Fruit fly (Drosophila melanogaster): ENCODE measurements around the gene CG15747.

The CG15747 gene

dm6 chrX:13320697-13321445, 17.2 kb upstream of the CG15747 start (continued):
- TF ChIP-seq trem (tag; optimal IDR thresholded peaks at IDR 0.05), result no peak
- no peak for TF ChIP-seq crc (GFP tag; optimal IDR thresholded peaks at IDR 0.05)
- peak; percentile 39 for TF ChIP-seq CG2712 (tag; optimal IDR thresholded peaks at IDR 0.05)
- TF ChIP-seq Fer3 (tag; optimal IDR thresholded peaks at IDR 0.05), result peak; percentile 15
- TF ChIP-seq pho (GFP tag; optimal IDR thresholded peaks at IDR 0.05), result peak; percentile 22
- peak; percentile 29; the same call in 1 of the 2 replicates for TF ChIP-seq wdn (GFP tag; IDR thresholded peaks at IDR 0.05)
- peak; percentile 25 for TF ChIP-seq unpg (GFP tag; optimal IDR thresholded peaks at IDR 0.05)
- TF ChIP-seq amos (GFP tag; IDR thresholded peaks at IDR 0.05; ENCODE audit: partially characterized antibody), result no peak
- TF ChIP-seq MTF-1 (GFP tag; optimal IDR thresholded peaks at IDR 0.05; ENCODE audit: borderline replicate concordance), result no peak
- TF ChIP-seq CG3281 (GFP tag; optimal IDR thresholded peaks at IDR 0.05), result peak; percentile 70
- no peak for TF ChIP-seq unc-4 (GFP tag; IDR thresholded peaks at IDR 0.05; ENCODE audit: partially characterized antibody)
- TF ChIP-seq CG17359 (tag; optimal IDR thresholded peaks at IDR 0.05), result peak; percentile 32
- TF ChIP-seq CG1602 (GFP tag; optimal IDR thresholded peaks at IDR 0.05), result peak; percentile 0
- TF ChIP-seq CG4854 (GFP tag; optimal IDR thresholded peaks at IDR 0.05), result no peak
- 0 out of 3 replicates have a peak, but pooled peaks have one; percentile 11 for TF ChIP-seq so (GFP tag; IDR thresholded peaks at IDR 0.05)
- TF ChIP-seq Eip74EF (GFP tag; optimal IDR thresholded peaks at IDR 0.05), result peak in 1 of 2 experiments; percentile 35
- peak; percentile 49 for TF ChIP-seq Dek (tag; optimal IDR thresholded peaks at IDR 0.05)
- peak; percentile 15 for TF ChIP-seq CG15011 (GFP tag; optimal IDR thresholded peaks at IDR 0.05)
- TF ChIP-seq lov (optimal IDR thresholded peaks at IDR 0.05), result no peak
- TF ChIP-seq lov (GFP tag; IDR thresholded peaks at IDR 0.05), result no peak
- TF ChIP-seq lilli (GFP tag; optimal IDR thresholded peaks at IDR 0.05), result no peak
- no peak for TF ChIP-seq jumu (GFP tag; optimal IDR thresholded peaks at IDR 0.05)
- TF ChIP-seq Neu2 (GFP tag; optimal IDR thresholded peaks at IDR 0.05; ENCODE audit: borderline replicate concordance), result no peak
- TF ChIP-seq pros (GFP tag; optimal IDR thresholded peaks at IDR 0.05), result no peak
- TF ChIP-seq E2f1 (GFP tag; IDR thresholded peaks at IDR 0.05), result no peak
- peak; percentile 17 for TF ChIP-seq odd (GFP tag; optimal IDR thresholded peaks at IDR 0.05)
- peak; percentile 22 for TF ChIP-seq Jarid2 (GFP tag; optimal IDR thresholded peaks at IDR 0.05)
- TF ChIP-seq TFAM (GFP tag; optimal IDR thresholded peaks at IDR 0.05), result no peak
- no peak for TF ChIP-seq ap (GFP tag; IDR thresholded peaks at IDR 0.05)
- no peak for TF ChIP-seq fd3F (GFP tag; optimal IDR thresholded peaks at IDR 0.05)
- TF ChIP-seq CG7357 (GFP tag; IDR thresholded peaks at IDR 0.05), result no peak
- TF ChIP-seq CG9932 (GFP tag; IDR thresholded peaks at IDR 0.05), result peak; percentile 37
- TF ChIP-seq sisA (GFP tag; IDR thresholded peaks at IDR 0.05), result 0 out of 2 replicates have a peak, but pooled peaks have one; percentile 27
- TF ChIP-seq CG3726 (GFP tag; IDR thresholded peaks at IDR 0.05), result no peak
- no peak for TF ChIP-seq CG6791 (GFP tag; IDR thresholded peaks at IDR 0.05; ENCODE audit: partially characterized antibody)
- TF ChIP-seq CG8765 (GFP tag; IDR thresholded peaks at IDR 0.05), result no peak
- peak; percentile 63 for TF ChIP-seq Hmr (GFP tag; optimal IDR thresholded peaks at IDR 0.05)
- TF ChIP-seq mam (GFP tag; optimal IDR thresholded peaks at IDR 0.05), result peak; percentile 33
- no peak for TF ChIP-seq hbn (GFP tag; IDR thresholded peaks at IDR 0.05; ENCODE audit: partially characterized antibody)
- no peak for TF ChIP-seq pnt (GFP tag; optimal IDR thresholded peaks at IDR 0.05)
- TF ChIP-seq bsh (GFP tag; optimal IDR thresholded peaks at IDR 0.05), result peak in 1 of 2 experiments; percentile 1
- TF ChIP-seq CG42726 (GFP tag; IDR thresholded peaks at IDR 0.05; ENCODE audit: partially characterized antibody), result 0 out of 2 replicates have a peak, but pooled peaks have one; percentile 29
- no peak for TF ChIP-seq Gug (GFP tag; IDR thresholded peaks at IDR 0.05)
- no peak; the same call in 1 of the 2 replicates for TF ChIP-seq Atf6 (GFP tag; IDR thresholded peaks at IDR 0.05)
- TF ChIP-seq CG18262 (tag; optimal IDR thresholded peaks at IDR 0.05), result peak; percentile 48
- peak; percentile 43 for TF ChIP-seq Sox100B (GFP tag; optimal IDR thresholded peaks at IDR 0.05)
- no peak for TF ChIP-seq knrl (GFP tag; IDR thresholded peaks at IDR 0.05; ENCODE audit: partially characterized antibody)
- TF ChIP-seq bcd (GFP tag; optimal IDR thresholded peaks at IDR 0.05), result peak; percentile 24
